Worm (Caenorhabditis elegans) whole organism, early embryonic: ENCODE results near the gene ugt-63.

Experiments used
- F13C5.2 ChIP-seq: sonication (generic microtip); optimal IDR thresholded peaks from 2 replicates; lab custom pipeline; 2017; ENCODE audit warnings: mild to moderate bottlenecking, missing genetic modification characterization, inconsistent platforms, missing compliant biosample characterization
- flt-1 ChIP-seq: fragments of 200-800 bp; sonication (Bioruptor generic); IDR thresholded peaks from 2 replicates; pipeline ENCODE4 v1.3.6; 2022; ENCODE audit warnings: missing genetic modification characterization, missing compliant biosample characterization
- hnd-1 ChIP-seq: sonication (generic microtip); optimal IDR thresholded peaks from 2 replicates; lab custom pipeline; 2016; ENCODE audit warnings: missing genetic modification characterization, missing compliant biosample characterization
- pes-1 ChIP-seq: fragments of 200-800 bp; sonication (Bioruptor generic); IDR thresholded peaks from 2 replicates; pipeline ENCODE4 v1.3.6; 2022; ENCODE audit warnings: missing genetic modification reagents, missing genetic modification characterization, missing compliant biosample characterization
- scrt-1 ChIP-seq: fragments of 200-800 bp; sonication (Bioruptor generic); IDR thresholded peaks from 2 replicates; pipeline ENCODE4 v1.3.6; 2022; ENCODE audit warnings: missing genetic modification characterization, missing compliant biosample characterization
- tra-4 ChIP-seq: sonication (generic microtip); optimal IDR thresholded peaks from 2 replicates; lab custom pipeline; 2017; ENCODE audit warnings: missing genetic modification characterization, missing compliant biosample characterization

DNA sequence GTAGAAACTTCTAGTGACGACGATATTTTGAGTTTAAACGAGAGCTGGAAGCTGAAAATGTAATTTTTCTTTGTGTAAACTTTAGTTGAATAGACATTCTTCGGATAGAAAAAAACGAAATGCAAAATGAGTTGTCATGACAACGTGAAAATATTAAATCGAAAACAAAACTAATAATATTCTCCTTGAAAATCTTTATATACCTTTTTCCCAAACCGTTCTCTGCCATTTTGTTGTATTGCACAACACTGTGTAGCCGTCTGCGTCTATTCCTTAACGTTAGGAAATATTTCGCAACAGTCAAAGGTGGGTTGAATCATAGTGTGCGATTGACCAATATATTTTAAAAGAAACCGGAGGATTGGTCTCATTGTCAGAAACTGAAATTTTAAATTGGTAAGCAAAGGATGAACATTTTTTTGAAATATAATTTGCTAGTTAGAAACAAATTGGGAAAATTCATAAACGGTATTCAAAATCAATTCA is 29.7 kb downstream of the ugt-63 start, which contains the start of gene Y58A7A.3:
- no peak for TF ChIP-seq scrt-1 (GFP tag; lab: Robert Waterston, UW)
- no peak for TF ChIP-seq pes-1
- no peak for TF ChIP-seq flt-1
- no peak for TF ChIP-seq F13C5.2
- no peak for TF ChIP-seq tra-4 (tag; lab: Kevin White, UChicago)
- TF ChIP-seq hnd-1 (tag; lab: Kevin White, UChicago), result no peak
